Worm (Caenorhabditis elegans): ENCODE data around the gene C35D10.17.

The C35D10.17 gene

ce11 chrIII:4909938-4910337 lies 43.1 kb downstream of the C35D10.17 start, which contains the start of gene F26F4.12:
Gene F26F4.12, minus strand, starts transcription at chrIII:4910038.
- TF ChIP-seq sea-2 (GFP tag; IDR thresholded peaks at IDR 0.05) (no peak), chd-7 (tag; optimal IDR thresholded peaks at IDR 0.05) (no peak), tlf-1 (GFP tag; optimal IDR thresholded peaks at IDR 0.05) (no peak), F57C9.4 (tag; optimal IDR thresholded peaks at IDR 0.05) (no peak), dpff-1 (tag; optimal IDR thresholded peaks at IDR 0.05) (no peak), Y53F4B.3 (GFP tag; IDR thresholded peaks at IDR 0.05) (no peak)

- TF ChIP-seq aptf-3 (GFP tag; IDR thresholded peaks at IDR 0.05) (no peak), ztf-6 (GFP tag; IDR thresholded peaks at IDR 0.05) (no peak), ceh-79 (tag; optimal IDR thresholded peaks at IDR 0.05) (no peak), lag-1 (GFP tag; IDR thresholded peaks at IDR 0.05) (no peak), unc-130 (GFP tag; optimal IDR thresholded peaks at IDR 0.05) (no peak), ceh-40 (GFP tag; IDR thresholded peaks at IDR 0.05) (no peak), K12H6.12 (tag; optimal IDR thresholded peaks at IDR 0.05) (no peak), repo-1 (tag; optimal IDR thresholded peaks at IDR 0.05) (no peak), attf-5 (GFP tag; optimal IDR thresholded peaks at IDR 0.05) (no peak), F37B4.10 (GFP tag; IDR thresholded peaks at IDR 0.05) (no peak), atf-7 (tag; optimal IDR thresholded peaks at IDR 0.05) (no peak), ztf-22 (GFP tag; optimal IDR thresholded peaks at IDR 0.05) (no peak), ceh-27 (GFP tag; optimal IDR thresholded peaks at IDR 0.05) (no peak), egl-44 (GFP tag; IDR thresholded peaks at IDR 0.05) (no peak), tbx-9 (tag; optimal IDR thresholded peaks at IDR 0.05; ENCODE audit: borderline replicate concordance) (no peak), dox-1 (GFP tag; IDR thresholded peaks at IDR 0.05) (no peak), hrde-1 (tag; optimal IDR thresholded peaks at IDR 0.05; ENCODE audit: borderline replicate concordance) (no peak), ets-4 (GFP tag; optimal IDR thresholded peaks at IDR 0.05) (no peak), F33H1.4 (GFP tag; IDR thresholded peaks at IDR 0.05) (no peak), madf-6 (GFP tag; IDR thresholded peaks at IDR 0.05) (no peak)
These were observed 44.1 kb downstream of the C35D10.17 start, which contains the start of gene F26F4.2 for ce11 chrIII:4910956-4911355. Gene F26F4.2, plus strand, starts transcription at chrIII:4911256.

ce11 chrIII:4912317-4912716 lies 45.5 kb downstream of the C35D10.17 start, which contains the start of the genes F26F4.9 and cee-1:
Gene F26F4.9, minus strand, starts transcription at chrIII:4912521.
Gene cee-1, plus strand, starts transcription at chrIII:4912699.
- TF ChIP-seq mcd-1 (GFP tag; IDR thresholded peaks at IDR 0.05): peak; percentile 48; the same call in 1 of the 2 replicates
- no peak for TF ChIP-seq ztf-26 (tag; optimal IDR thresholded peaks at IDR 0.05)
- no peak for TF ChIP-seq Y95B8A.8 (GFP tag; IDR thresholded peaks at IDR 0.05)
- peak; percentile 26; the same call in 1 of the 2 replicates for TF ChIP-seq D2030.7 (GFP tag; IDR thresholded peaks at IDR 0.05)
- no peak for TF ChIP-seq F57C9.4 (tag; optimal IDR thresholded peaks at IDR 0.05)
- TF ChIP-seq B0019.2 (GFP tag; conservative IDR thresholded peaks at IDR 0.05): no peak
- no peak for TF ChIP-seq madf-6 (GFP tag; IDR thresholded peaks at IDR 0.05)
- no peak for TF ChIP-seq hlh-26 (GFP tag; conservative IDR thresholded peaks at IDR 0.05)
- TF ChIP-seq let-526 (GFP tag; IDR thresholded peaks at IDR 0.05): no peak
- TF ChIP-seq ceh-40 (GFP tag; IDR thresholded peaks at IDR 0.05): 0 out of 2 replicates have a peak, but pooled peaks have one; percentile 10
- no peak for TF ChIP-seq snpc-1.1 (tag; optimal IDR thresholded peaks at IDR 0.05; ENCODE audit: insufficient read depth)
- TF ChIP-seq cebp-1 (GFP tag; IDR thresholded peaks at IDR 0.05): no peak
- TF ChIP-seq cebp-1 (tag; optimal IDR thresholded peaks at IDR 0.05): peak; percentile 24
- peak in 1 of 2 experiments; percentile 60 for TF ChIP-seq let-607 (tag; optimal IDR thresholded peaks at IDR 0.05)
- no peak for TF ChIP-seq F52B5.7 (tag; optimal IDR thresholded peaks at IDR 0.05)
- no peak for TF ChIP-seq ztf-6 (GFP tag; IDR thresholded peaks at IDR 0.05)
- TF ChIP-seq T26A5.8 (tag; optimal IDR thresholded peaks at IDR 0.05): no peak
- no peak for TF ChIP-seq egl-44 (GFP tag; IDR thresholded peaks at IDR 0.05)
- TF ChIP-seq ZK185.1 (tag; optimal IDR thresholded peaks at IDR 0.05; ENCODE audit: poor library complexity, severe bottlenecking): peak; percentile 76
- TF ChIP-seq mes-4 (tag; optimal IDR thresholded peaks at IDR 0.05): no peak
- TF ChIP-seq nfyb-1 (GFP tag; IDR thresholded peaks at IDR 0.05): no peak
- TF ChIP-seq lsl-1 (GFP tag; optimal IDR thresholded peaks at IDR 0.05): peak; percentile 34
- TF ChIP-seq tbp1 (GFP tag; optimal IDR thresholded peaks at IDR 0.05): no peak
- no peak for TF ChIP-seq lir-1 (GFP tag; conservative IDR thresholded peaks at IDR 0.05)
- TF ChIP-seq pbrm-1 (GFP tag; IDR thresholded peaks at IDR 0.05): no peak
- TF ChIP-seq B0261.1 (tag; optimal IDR thresholded peaks at IDR 0.05): no peak
- TF ChIP-seq repo-1 (tag; optimal IDR thresholded peaks at IDR 0.05): no peak

Measured in whole organism, young adult.